Fruit fly (Drosophila melanogaster) whole organism, wandering third instar larva: ENCODE measurements around the gene CG46316.

ENCODE experiments used
- Abd-B ChIP-seq: fragments of >200 bp; optimal IDR thresholded peaks from 2 replicates; lab custom pipeline; 2017; ENCODE audit warnings: missing biosample characterization, missing genetic modification characterization
- CG32264 ChIP-seq: fragments of 200-800 bp; sonication (Bioruptor generic); optimal IDR thresholded peaks from 2 replicates; lab custom pipeline; 2016; ENCODE audit warnings: missing biosample characterization, missing genetic modification characterization
- CG9705 ChIP-seq: fragments of 200-800 bp; sonication (Bioruptor generic); optimal IDR thresholded peaks from 2 replicates; lab custom pipeline; 2018; ENCODE audit warnings: missing biosample characterization, mild to moderate bottlenecking, missing genetic modification characterization
- Dif ChIP-seq: fragments of 200-275, 200-300 bp; sonication (Bioruptor generic); optimal IDR thresholded peaks from 2 replicates; lab custom pipeline; 2018; ENCODE audit warnings: missing biosample characterization, missing genetic modification characterization; ENCODE audit not compliant: partially characterized antibody
- GATAd ChIP-seq: sonication (Bioruptor generic); optimal IDR thresholded peaks from 2 replicates; lab custom pipeline; 2016; ENCODE audit warnings: missing biosample characterization, missing genetic modification characterization
- HLH106 ChIP-seq: fragments of 200-800 bp; optimal IDR thresholded peaks from 3 replicates; lab custom pipeline; 2019; ENCODE audit warnings: missing biosample characterization, mild to moderate bottlenecking, missing genetic modification characterization, moderate library complexity
- Hnf4 ChIP-seq: fragments of 200-800 bp; sonication (Bioruptor generic); optimal IDR thresholded peaks from 2 replicates; lab custom pipeline; 2016; ENCODE audit warnings: missing biosample characterization, mild to moderate bottlenecking, missing genetic modification characterization
- Hr78 ChIP-seq: fragments of >200 bp; optimal IDR thresholded peaks from 2 replicates; lab custom pipeline; 2017; ENCODE audit warnings: missing biosample characterization, missing genetic modification characterization
- Mio ChIP-seq: sonication (Bioruptor generic); optimal IDR thresholded peaks from 2 replicates; lab custom pipeline; 2016; ENCODE audit warnings: missing biosample characterization, missing genetic modification characterization
- Myc ChIP-seq: fragments of >200 bp; optimal IDR thresholded peaks from 2 replicates; lab custom pipeline; 2017
- N ChIP-seq: fragments of >200 bp; optimal IDR thresholded peaks from 2 replicates; lab custom pipeline; 2018; ENCODE audit warnings: missing biosample characterization, missing external identifiers, missing genetic modification characterization
- OdsH ChIP-seq: fragments of 200-800 bp; sonication (Bioruptor generic); optimal IDR thresholded peaks from 2 replicates; lab custom pipeline; 2016; ENCODE audit warnings: missing biosample characterization, mild to moderate bottlenecking, missing genetic modification characterization
- Rel ChIP-seq, 2 experiments: fragments of 200-800 bp; sonication (Bioruptor generic) in 1 of 2; optimal IDR thresholded peaks; 2 replicates in 1 of 2; 3 replicates in 1 of 2; lab custom pipeline; 2016 to 2019; ENCODE audit warnings: mild to moderate bottlenecking in 2 of 2, missing biosample characterization in 2 of 2, missing genetic modification characterization in 2 of 2, moderate library complexity in 1 of 2
- Vsx2 ChIP-seq: fragments of 200-300, 225-300 bp; sonication (Bioruptor generic); optimal IDR thresholded peaks from 2 replicates; lab custom pipeline; 2018; ENCODE audit warnings: missing biosample characterization, missing genetic modification characterization; ENCODE audit not compliant: partially characterized antibody
- br ChIP-seq: fragments of 200-800 bp; sonication (Bioruptor generic); optimal IDR thresholded peaks from 2 replicates; lab custom pipeline; 2016; ENCODE audit warnings: missing biosample characterization, missing genetic modification characterization
- brk ChIP-seq: fragments of 200-800 bp; sonication (Bioruptor generic); optimal IDR thresholded peaks from 2 replicates; lab custom pipeline; 2016; ENCODE audit warnings: missing biosample characterization, mild to moderate bottlenecking, missing genetic modification characterization
- dl ChIP-seq, 2 experiments: fragments of 175-275, 200-275 bp in 1 of 2; fragments of 200-275 bp in 1 of 2; sonication (Bioruptor generic); optimal IDR thresholded peaks; lab custom pipeline; 2018; ENCODE audit warnings: mild to moderate bottlenecking in 2 of 2, missing biosample characterization in 2 of 2, missing genetic modification characterization in 2 of 2, moderate library complexity in 2 of 2; ENCODE audit not compliant: partially characterized antibody in 2 of 2, insufficient read depth in 1 of 2
- dmrt93B ChIP-seq: fragments of 200-800 bp; sonication (Bioruptor generic); optimal IDR thresholded peaks from 2 replicates; lab custom pipeline; 2018; ENCODE audit warnings: missing biosample characterization, mild to moderate bottlenecking, missing genetic modification characterization
- dsf ChIP-seq: sonication (Bioruptor generic); optimal IDR thresholded peaks from 2 replicates; lab custom pipeline; 2016; ENCODE audit warnings: missing biosample characterization, missing genetic modification characterization, borderline replicate concordance
- ey ChIP-seq: fragments of 200-800 bp; sonication (Bioruptor generic); optimal IDR thresholded peaks from 2 replicates; lab custom pipeline; 2016; ENCODE audit warnings: missing biosample characterization, missing genetic modification characterization
- jim ChIP-seq: fragments of 175-275, 200-325 bp; sonication (Bioruptor generic); optimal IDR thresholded peaks from 2 replicates; lab custom pipeline; 2016; ENCODE audit warnings: missing biosample characterization, mild to moderate bottlenecking, missing genetic modification characterization
- lola ChIP-seq: fragments of >200 bp; optimal IDR thresholded peaks from 2 replicates; lab custom pipeline; 2017; ENCODE audit warnings: missing biosample characterization, missing genetic modification characterization
- pan ChIP-seq: fragments of >200 bp; optimal IDR thresholded peaks from 2 replicates; lab custom pipeline; 2017
- psq ChIP-seq: fragments of 200-800 bp; sonication (Bioruptor generic); optimal IDR thresholded peaks from 3 replicates; lab custom pipeline; 2017; ENCODE audit warnings: missing biosample characterization, mild to moderate bottlenecking, missing genetic modification characterization, moderate library complexity
- rgr ChIP-seq: fragments of 200-800 bp; sonication (Bioruptor generic); optimal IDR thresholded peaks from 3 replicates; lab custom pipeline; 2016; ENCODE audit warnings: missing biosample characterization, mild to moderate bottlenecking, missing genetic modification characterization
- sage ChIP-seq: fragments of 200-800 bp; sonication (Bioruptor generic); optimal IDR thresholded peaks from 2 replicates; lab custom pipeline; 2016; ENCODE audit warnings: missing biosample characterization, mild to moderate bottlenecking, missing genetic modification characterization
- sv ChIP-seq: fragments of 200-800 bp; sonication (Bioruptor generic); optimal IDR thresholded peaks from 3 replicates; lab custom pipeline; 2016; ENCODE audit warnings: missing biosample characterization, missing genetic modification characterization
- tai ChIP-seq: sonication (Bioruptor generic); optimal IDR thresholded peaks from 2 replicates; lab custom pipeline; 2016; ENCODE audit warnings: missing biosample characterization, missing genetic modification characterization
- usp ChIP-seq: fragments of >200 bp; optimal IDR thresholded peaks from 2 replicates; lab custom pipeline; 2017; ENCODE audit warnings: missing biosample characterization, missing genetic modification characterization

Gene CG46316

dm6 chr3R:24727038-24727437 is 14.5 kb downstream of the CG46316 start:
- TF ChIP-seq Rel (GFP tag; optimal IDR thresholded peaks at IDR 0.05; lab: Kevin White, UChicago) (no peak), Rel (tag; optimal IDR thresholded peaks at IDR 0.05; lab: Kevin White, UChicago) (no peak), Myc (lab: Kevin White, UChicago) (no peak), br (no peak), dl (GFP tag; optimal IDR thresholded peaks at IDR 0.05; lab: Kevin White, UChicago; ENCODE audit: insufficient read depth in 1 of 2, partially characterized antibody in 2 of 2) (no peak), OdsH (GFP tag; lab: Kevin White, UChicago) (no peak), lola (no peak), Hr78 (GFP tag; lab: Kevin White, UChicago) (no peak), Dif (no peak), Mio (GFP tag; lab: Kevin White, UChicago) (no peak), HLH106 (no peak)

- TF ChIP-seq N (GFP tag; lab: Kevin White, UChicago) (no peak), dsf (no peak), Vsx2 (GFP tag; lab: Kevin White, UChicago) (peak; percentile 21), ey (GFP tag; lab: Kevin White, UChicago) (no peak), HLH106 (no peak)
- TF ChIP-seq, all 38 proteins: peak for 1
Measured at dm6 chr3R:24749055-24749992, 36.7 kb downstream of the CG46316 start, which contains the start of gene tld. TSS of gene tld (plus strand) at chr3R:24749731.

dm6 chr3R:24753561-24754027 is 41.0 kb downstream of the CG46316 start, which contains the start of gene asp:
TSS of gene asp (plus strand) at chr3R:24753849.
- TF ChIP-seq sv (peak; percentile 19), GATAd (GFP tag; lab: Kevin White, UChicago) (peak; percentile 72), Hnf4 (GFP tag; lab: Kevin White, UChicago) (no peak)

- TF ChIP-seq dsf (no peak), brk (GFP tag; lab: Kevin White, UChicago) (no peak), dl (GFP tag; optimal IDR thresholded peaks at IDR 0.05; lab: Kevin White, UChicago; ENCODE audit: insufficient read depth in 1 of 2, partially characterized antibody in 2 of 2) (no peak), pan (lab: Kevin White, UChicago) (no peak), psq (GFP tag; lab: Kevin White, UChicago) (no peak), CG32264 (GFP tag; lab: Kevin White, UChicago) (no peak), CG9705 (GFP tag; lab: Kevin White, UChicago) (no peak), tai (no peak), N (GFP tag; lab: Kevin White, UChicago) (no peak), usp (GFP tag; lab: Kevin White, UChicago) (no peak), Abd-B (GFP tag; lab: Kevin White, UChicago) (no peak), Rel (GFP tag; optimal IDR thresholded peaks at IDR 0.05; lab: Kevin White, UChicago) (no peak), Rel (tag; optimal IDR thresholded peaks at IDR 0.05; lab: Kevin White, UChicago) (no peak), HLH106 (no peak), rgr (no peak), ey (GFP tag; lab: Kevin White, UChicago) (no peak)
- TF ChIP-seq, all 38 proteins: peak for 0
Measured at dm6 chr3R:24764971-24765370, 52.4 kb downstream of the CG46316 start, which contains the start of gene AstA. TSS of gene AstA (minus strand) at chr3R:24765071.

dm6 chr3R:24766684-24767083 is 54.1 kb downstream of the CG46316 start:
- TF ChIP-seq jim, result no peak
- no peak for TF ChIP-seq N (GFP tag; lab: Kevin White, UChicago)
- TF ChIP-seq dl (GFP tag; optimal IDR thresholded peaks at IDR 0.05; lab: Kevin White, UChicago; ENCODE audit: insufficient read depth in 1 of 2, partially characterized antibody in 2 of 2), result no peak
- TF ChIP-seq sage (GFP tag; lab: Kevin White, UChicago), result no peak
- TF ChIP-seq dmrt93B (GFP tag; lab: Kevin White, UChicago), result no peak
